Fruit fly (Drosophila melanogaster) whole organism, embryonic: ENCODE data around the gene CG1738.

ENCODE experiments used
- Ada2b ChIP-seq: fragments of 200-800 bp; sonication (Bioruptor generic); IDR thresholded peaks from 2 replicates; pipeline ENCODE4 v1.3.6; 2022; ENCODE audit warnings: missing biosample characterization, missing genetic modification characterization
- CG1024 ChIP-seq: fragments of 200-800 bp; sonication (Bioruptor generic); IDR thresholded peaks from 2 replicates; pipeline ENCODE4 v1.3.6; 2022; ENCODE audit warnings: missing biosample characterization, missing genetic modification characterization
- CG10267 ChIP-seq: fragments of 200-800 bp; sonication (Bioruptor generic); optimal IDR thresholded peaks from 2 replicates; lab custom pipeline; 2018; ENCODE audit warnings: missing biosample characterization, mild to moderate bottlenecking, missing genetic modification characterization, moderate library complexity
- CG12236 ChIP-seq: fragments of 200-800 bp; sonication (Bioruptor generic); optimal IDR thresholded peaks from 2 replicates; lab custom pipeline; 2016; ENCODE audit warnings: missing biosample characterization, missing genetic modification characterization
- CG17385 ChIP-seq: fragments of 200-800 bp; sonication (Bioruptor generic); optimal IDR thresholded peaks from 3 replicates; lab custom pipeline; 2018; ENCODE audit warnings: missing biosample characterization, mild to moderate bottlenecking, missing genetic modification characterization
- CG17568 ChIP-seq: fragments of 200-800 bp; sonication (Bioruptor generic); optimal IDR thresholded peaks from 2 replicates; lab custom pipeline; 2018; ENCODE audit warnings: missing biosample characterization, mild to moderate bottlenecking, missing genetic modification characterization, moderate library complexity
- CG2116 ChIP-seq: fragments of 200-800 bp; sonication (Bioruptor generic); optimal IDR thresholded peaks from 3 replicates; lab custom pipeline; 2018; ENCODE audit warnings: missing biosample characterization, mild to moderate bottlenecking, missing genetic modification characterization
- CG2129 ChIP-seq: fragments of 200-800 bp; sonication (Bioruptor generic); IDR thresholded peaks from 2 replicates; pipeline ENCODE4 v1.3.6; 2022; ENCODE audit warnings: missing biosample characterization, missing genetic modification characterization; ENCODE audit not compliant: partially characterized antibody
- CG31388 ChIP-seq: fragments of 200-800 bp; sonication (Bioruptor generic); optimal IDR thresholded peaks from 2 replicates; lab custom pipeline; 2016; ENCODE audit warnings: missing biosample characterization, missing genetic modification characterization
- CG32772 ChIP-seq: fragments of 200-800 bp; sonication (Bioruptor generic); IDR thresholded peaks from 2 replicates; pipeline ENCODE4 v1.3.6; 2022; ENCODE audit warnings: missing biosample characterization, missing genetic modification characterization
- CG34422 ChIP-seq: fragments of 200-800 bp; sonication (Bioruptor generic); IDR thresholded peaks from 3 replicates; pipeline ENCODE4 v1.3.6; 2022; ENCODE audit warnings: missing biosample characterization, missing genetic modification characterization
- CG5180 ChIP-seq: fragments of 200-800 bp; sonication (Bioruptor generic); optimal IDR thresholded peaks from 3 replicates; lab custom pipeline; 2017; ENCODE audit warnings: missing biosample characterization, missing genetic modification characterization, mild to moderate bottlenecking, moderate library complexity, missing genetic modification reagents
- CG6765 ChIP-seq: fragments of 200-800 bp; sonication (Bioruptor generic); optimal IDR thresholded peaks from 3 replicates; lab custom pipeline; 2017; ENCODE audit warnings: missing biosample characterization, mild to moderate bottlenecking, missing genetic modification characterization
- CG7271 ChIP-seq: fragments of 200-800 bp; sonication (Bioruptor generic); optimal IDR thresholded peaks from 2 replicates; lab custom pipeline; 2018; ENCODE audit warnings: missing biosample characterization, mild to moderate bottlenecking, missing genetic modification characterization, moderate library complexity
- CG7839 ChIP-seq: fragments of 200-800 bp; sonication (Bioruptor generic); optimal IDR thresholded peaks from 3 replicates; lab custom pipeline; 2018; ENCODE audit warnings: missing biosample characterization, mild to moderate bottlenecking, missing genetic modification characterization, moderate library complexity
- CG8281 ChIP-seq: fragments of 200-800 bp; sonication (Bioruptor generic); optimal IDR thresholded peaks from 2 replicates; lab custom pipeline; 2018; ENCODE audit warnings: missing biosample characterization, mild to moderate bottlenecking, missing genetic modification characterization, moderate library complexity
- D19B ChIP-seq: fragments of 200-800 bp; sonication (Bioruptor generic); optimal IDR thresholded peaks from 2 replicates; lab custom pipeline; 2017; ENCODE audit warnings: missing biosample characterization, mild to moderate bottlenecking, missing genetic modification characterization
- Eip74EF ChIP-seq, 2 experiments: fragments of 200-800 bp in 1 of 2; fragments of >200 bp in 1 of 2; sonication (Bioruptor generic) in 1 of 2; optimal IDR thresholded peaks; 2 replicates each; lab custom pipeline; 2017 to 2019; ENCODE audit warnings: missing biosample characterization in 2 of 2, missing genetic modification characterization in 2 of 2, mild to moderate bottlenecking in 1 of 2, moderate library complexity in 1 of 2
- HHEX ChIP-seq: fragments of 200-800 bp; sonication (Bioruptor generic); optimal IDR thresholded peaks from 3 replicates; lab custom pipeline; 2017; ENCODE audit warnings: missing biosample characterization, mild to moderate bottlenecking, missing genetic modification characterization, missing genetic modification reagents
- Hand ChIP-seq: fragments of 200-800 bp; sonication (Bioruptor generic); optimal IDR thresholded peaks from 2 replicates; lab custom pipeline; 2017; ENCODE audit warnings: mild to moderate bottlenecking, missing biosample characterization, missing genetic modification reagents, missing genetic modification characterization
- MESR4 ChIP-seq: fragments of 200-800 bp; sonication (Bioruptor generic); optimal IDR thresholded peaks from 2 replicates; lab custom pipeline; 2018; ENCODE audit warnings: missing biosample characterization, mild to moderate bottlenecking, missing genetic modification characterization, moderate library complexity
- Mes4 ChIP-seq: fragments of 200-800 bp; sonication (Bioruptor generic); optimal IDR thresholded peaks from 2 replicates; lab custom pipeline; 2016; ENCODE audit warnings: missing biosample characterization, missing genetic modification characterization
- NC2β ChIP-seq: fragments of 200-800 bp; sonication (Bioruptor generic); optimal IDR thresholded peaks from 2 replicates; lab custom pipeline; 2016; ENCODE audit warnings: missing biosample characterization, missing genetic modification characterization
- Neu2 ChIP-seq: fragments of 200-800 bp; sonication (Bioruptor generic); optimal IDR thresholded peaks from 3 replicates; lab custom pipeline; 2016; ENCODE audit warnings: missing biosample characterization, missing genetic modification characterization, borderline replicate concordance
- Opbp ChIP-seq: fragments of 200-800 bp; sonication (Bioruptor generic); IDR thresholded peaks from 3 replicates; pipeline ENCODE4 v1.3.6; 2022; ENCODE audit warnings: missing biosample characterization, missing genetic modification characterization; ENCODE audit not compliant: partially characterized antibody
- Rfx ChIP-seq: fragments of 200-800 bp; sonication (Bioruptor generic); IDR thresholded peaks from 2 replicates; pipeline ENCODE4 v1.3.6; 2022; ENCODE audit warnings: missing biosample characterization, missing genetic modification characterization
- Trl ChIP-seq, 3 experiments: fragments of >200 bp in 2 of 3; fragments of 200-800 bp in 1 of 3; sonication (Bioruptor generic) in 1 of 3; optimal IDR thresholded peaks; 2 replicates in 1 of 3; 3 replicates in 2 of 3; lab custom pipeline; 2016 to 2017; ENCODE audit warnings: missing biosample characterization in 1 of 3, missing genetic modification characterization in 1 of 3
- Xbp1 ChIP-seq: fragments of 200-800 bp; sonication (Bioruptor generic); optimal IDR thresholded peaks from 3 replicates; lab custom pipeline; 2016; ENCODE audit warnings: missing biosample characterization, mild to moderate bottlenecking, missing genetic modification characterization
- abd-A ChIP-seq: fragments of 200-800 bp; sonication (Bioruptor generic); optimal IDR thresholded peaks from 3 replicates; lab custom pipeline; 2019; ENCODE audit warnings: missing biosample characterization, mild to moderate bottlenecking, missing genetic modification characterization, moderate library complexity
- ac ChIP-seq: fragments of 200-800 bp; sonication (Bioruptor generic); optimal IDR thresholded peaks from 3 replicates; lab custom pipeline; 2017; ENCODE audit warnings: missing biosample characterization, mild to moderate bottlenecking, missing genetic modification characterization
- aop ChIP-seq: fragments of 200-800 bp; sonication (Bioruptor generic); IDR thresholded peaks from 2 replicates; pipeline ENCODE4 v1.3.6; 2022; ENCODE audit warnings: missing biosample characterization, missing genetic modification characterization
- az2 ChIP-seq: fragments of 200-800 bp; sonication (Bioruptor generic); optimal IDR thresholded peaks from 3 replicates; lab custom pipeline; 2016; ENCODE audit warnings: missing biosample characterization, missing genetic modification characterization
- cas ChIP-seq: fragments of 200-800 bp; sonication (Bioruptor generic); IDR thresholded peaks from 2 replicates; pipeline ENCODE4 v1.3.6; 2022; ENCODE audit warnings: missing biosample characterization, missing genetic modification characterization
- chm ChIP-seq: fragments of 200-800 bp; sonication (Bioruptor generic); IDR thresholded peaks from 2 replicates; pipeline ENCODE4 v1.3.6; 2022; ENCODE audit warnings: missing biosample characterization, missing genetic modification characterization
- fd96Cb ChIP-seq: fragments of 200-800 bp; sonication (Bioruptor generic); optimal IDR thresholded peaks from 2 replicates; lab custom pipeline; 2018; ENCODE audit warnings: missing biosample characterization, mild to moderate bottlenecking, missing genetic modification characterization, moderate library complexity
- gcm2 ChIP-seq: fragments of 200-800 bp; sonication (Bioruptor generic); optimal IDR thresholded peaks from 2 replicates; lab custom pipeline; 2016; ENCODE audit warnings: missing biosample characterization, missing genetic modification characterization
- jing ChIP-seq: fragments of 200-800 bp; sonication (Bioruptor generic); optimal IDR thresholded peaks from 2 replicates; lab custom pipeline; 2018; ENCODE audit warnings: missing biosample characterization, mild to moderate bottlenecking, missing genetic modification characterization
- kay ChIP-seq: fragments of 200-800 bp; sonication (Bioruptor generic); optimal IDR thresholded peaks from 2 replicates; lab custom pipeline; 2016; ENCODE audit warnings: missing biosample characterization, missing genetic modification characterization
- lab ChIP-seq: fragments of 200-800 bp; sonication (Bioruptor generic); optimal IDR thresholded peaks from 3 replicates; lab custom pipeline; 2017; ENCODE audit warnings: missing biosample characterization, missing genetic modification characterization, mild to moderate bottlenecking, moderate library complexity, missing genetic modification reagents
- lola ChIP-seq, 3 experiments: fragments of >200 bp in 2 of 3; fragments of 200-800 bp in 1 of 3; sonication (Bioruptor generic) in 1 of 3; optimal IDR thresholded peaks; 2 replicates each; lab custom pipeline; 2017 to 2019; ENCODE audit warnings: missing biosample characterization in 3 of 3, missing genetic modification characterization in 3 of 3, mild to moderate bottlenecking in 1 of 3, moderate library complexity in 1 of 3
- pb ChIP-seq: fragments of 200-800 bp; sonication (Bioruptor generic); optimal IDR thresholded peaks from 3 replicates; lab custom pipeline; 2016; ENCODE audit warnings: missing biosample characterization, missing genetic modification characterization
- prd ChIP-seq, 3 experiments: fragments of >200 bp in 2 of 3; fragments of 200-800 bp in 1 of 3; sonication (Bioruptor generic) in 1 of 3; optimal IDR thresholded peaks in 2 of 3; IDR thresholded peaks in 1 of 3; 2 replicates in 2 of 3; 3 replicates in 1 of 3; pipeline versions ENCODE4 v1.3.6 to Lab custom; 2017 to 2022; ENCODE audit warnings: missing biosample characterization in 1 of 3, missing genetic modification characterization in 1 of 3
- slbo ChIP-seq: fragments of 200-800 bp; sonication (Bioruptor generic); IDR thresholded peaks from 2 replicates; pipeline ENCODE4 v1.3.6; 2022; ENCODE audit warnings: missing biosample characterization, missing genetic modification characterization
- sqz ChIP-seq: fragments of 200-800 bp; sonication (Bioruptor generic); optimal IDR thresholded peaks from 3 replicates; lab custom pipeline; 2018; ENCODE audit warnings: missing biosample characterization, mild to moderate bottlenecking, missing genetic modification characterization
- unc-4 ChIP-seq: fragments of 200-800 bp; sonication (Bioruptor generic); IDR thresholded peaks from 2 replicates; pipeline ENCODE4 v1.3.6; 2022; ENCODE audit warnings: missing biosample characterization, missing genetic modification characterization; ENCODE audit not compliant: partially characterized antibody
- z ChIP-seq: fragments of 200-800 bp; sonication (Bioruptor generic); IDR thresholded peaks from 3 replicates; pipeline ENCODE4 v1.3.6; 2022; ENCODE audit warnings: missing biosample characterization, missing genetic modification characterization
- zf30C ChIP-seq: fragments of 200-800 bp; sonication (Bioruptor generic); optimal IDR thresholded peaks from 3 replicates; lab custom pipeline; 2018; ENCODE audit warnings: missing biosample characterization, mild to moderate bottlenecking, missing genetic modification characterization
- zfh2 ChIP-seq: fragments of 200-800 bp; sonication (Bioruptor generic); optimal IDR thresholded peaks from 2 replicates; lab custom pipeline; 2016; ENCODE audit warnings: missing biosample characterization, missing genetic modification characterization

Gene CG1738

DNA sequence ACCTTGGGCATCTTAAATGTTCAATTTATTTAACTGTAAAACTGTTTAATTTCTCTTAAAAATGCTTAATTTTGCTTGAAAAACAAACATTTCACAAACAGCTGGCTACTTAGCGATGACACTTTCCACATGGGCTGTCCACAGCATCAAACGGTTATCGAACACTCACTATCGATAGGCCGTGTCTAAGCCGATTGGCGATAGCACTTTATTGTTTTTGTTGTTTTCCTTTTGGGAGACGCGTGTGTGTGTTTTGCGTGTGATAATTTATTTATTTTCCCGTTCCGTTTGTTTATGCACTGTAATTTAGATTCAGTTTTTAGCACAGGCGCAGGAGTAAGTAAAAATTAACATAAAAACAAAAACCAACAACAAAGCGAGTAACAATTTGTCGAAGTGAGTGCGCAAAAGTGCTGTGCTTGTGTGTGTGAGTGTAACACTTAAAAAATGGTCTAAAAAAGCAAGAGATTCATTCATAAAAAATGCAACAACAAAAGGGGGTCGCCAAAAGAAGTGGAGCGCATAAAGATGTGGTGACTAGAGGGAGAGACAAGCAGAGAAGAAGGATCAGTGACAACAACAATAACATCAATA lies 23.6 kb upstream of the CG1738 start, which contains the start of gene Gapvd1 (continued):
- peak; percentile 16 for TF ChIP-seq sqz (GFP tag; lab: Kevin White, UChicago)
- no peak for TF ChIP-seq kay (GFP tag; lab: Kevin White, UChicago)
- peak; percentile 43; the same call in 1 of the 2 replicates for TF ChIP-seq CG2129 (GFP tag; lab: Robert Waterston, UW)
- no peak for TF ChIP-seq CG7271 (tag; lab: Kevin White, UChicago)
- TF ChIP-seq Ada2b (GFP tag; lab: Robert Waterston, UW): 0 out of 2 replicates have a peak, but pooled peaks have one; percentile 11
- no peak for TF ChIP-seq prd (optimal IDR thresholded peaks at IDR 0.05; lab: Kevin White, UChicago)
- TF ChIP-seq prd (GFP tag; IDR thresholded peaks at IDR 0.05; lab: Robert Waterston, UW): no peak
- no peak for TF ChIP-seq D19B
- peak; percentile 8 for TF ChIP-seq zfh2 (GFP tag; lab: Kevin White, UChicago)
- peak; percentile 8 for TF ChIP-seq abd-A
- no peak for TF ChIP-seq Trl (optimal IDR thresholded peaks at IDR 0.05; lab: Kevin White, UChicago)
- peak; percentile 20 for TF ChIP-seq Trl (GFP tag; optimal IDR thresholded peaks at IDR 0.05; lab: Kevin White, UChicago)
- no peak for TF ChIP-seq CG34422 (GFP tag; lab: Robert Waterston, UW)
- TF ChIP-seq Rfx (GFP tag; lab: Robert Waterston, UW): peak; percentile 46
- peak; percentile 89 for TF ChIP-seq Opbp (GFP tag; lab: Robert Waterston, UW)
- no peak for TF ChIP-seq CG17385
- no peak for TF ChIP-seq CG12236 (GFP tag; lab: Kevin White, UChicago)
- no peak for TF ChIP-seq CG31388 (GFP tag; lab: Kevin White, UChicago)
- TF ChIP-seq Neu2 (GFP tag; lab: Kevin White, UChicago): no peak
- no peak for TF ChIP-seq Hand (GFP tag; lab: Kevin White, UChicago)
- TF ChIP-seq NC2β: no peak
- no peak for TF ChIP-seq CG1024 (GFP tag; lab: Robert Waterston, UW)
- TF ChIP-seq unc-4 (GFP tag; lab: Robert Waterston, UW): peak; percentile 83
- no peak for TF ChIP-seq zf30C (GFP tag; lab: Kevin White, UChicago)
- TF ChIP-seq CG5180 (GFP tag; lab: Kevin White, UChicago): no peak
- no peak for TF ChIP-seq Xbp1 (GFP tag; lab: Kevin White, UChicago)
- no peak for TF ChIP-seq lola (GFP tag; optimal IDR thresholded peaks at IDR 0.05; lab: Kevin White, UChicago)
- no peak for TF ChIP-seq ac (GFP tag; lab: Kevin White, UChicago)
- TF ChIP-seq CG32772 (GFP tag; lab: Robert Waterston, UW): no peak
- TF ChIP-seq pb (GFP tag; lab: Kevin White, UChicago): no peak
- no peak for TF ChIP-seq jing (GFP tag; lab: Kevin White, UChicago)
- no peak for TF ChIP-seq aop
- TF ChIP-seq cas: no peak
- TF ChIP-seq gcm2 (GFP tag; lab: Kevin White, UChicago): no peak
- TF ChIP-seq z: no peak
- no peak for TF ChIP-seq Mes4 (GFP tag; lab: Kevin White, UChicago)
- TF ChIP-seq HHEX (GFP tag; lab: Kevin White, UChicago): no peak
- peak; percentile 44; the same call in 1 of the 2 replicates for TF ChIP-seq slbo (GFP tag; lab: Robert Waterston, UW)
- no peak for TF ChIP-seq chm (GFP tag; lab: Robert Waterston, UW)
- peak; percentile 61 for TF ChIP-seq MESR4 (GFP tag; lab: Kevin White, UChicago)
- peak; percentile 26 for TF ChIP-seq CG17568 (GFP tag; lab: Kevin White, UChicago)
- no peak for TF ChIP-seq az2 (GFP tag; lab: Kevin White, UChicago)
- TF ChIP-seq fd96Cb (tag; lab: Kevin White, UChicago): no peak
- TF ChIP-seq CG8281 (tag; lab: Kevin White, UChicago): no peak
- no peak for TF ChIP-seq CG7839 (tag; lab: Kevin White, UChicago)
- no peak for TF ChIP-seq lab (GFP tag; lab: Kevin White, UChicago)
- no peak for TF ChIP-seq Eip74EF (GFP tag; optimal IDR thresholded peaks at IDR 0.05; lab: Kevin White, UChicago)
- no peak for TF ChIP-seq CG6765 (GFP tag; lab: Kevin White, UChicago)
- TF ChIP-seq CG2116 (GFP tag; lab: Kevin White, UChicago): peak; percentile 66
- peak; percentile 37 for TF ChIP-seq CG10267
